Worm (Caenorhabditis elegans) whole organism, mixed stage, embryonic: ENCODE results near the gene scl-2.

Experiments
- M03D4.4 ChIP-seq: sonication (generic microtip); optimal IDR thresholded peaks from 2 replicates; lab custom pipeline; 2017; ENCODE audit warnings: mild to moderate bottlenecking, missing genetic modification characterization, missing compliant biosample characterization
- bed-3 ChIP-seq: fragments of 200-800 bp; sonication (Bioruptor generic); optimal IDR thresholded peaks from 3 replicates; lab custom pipeline; 2018; ENCODE audit warnings: mild to moderate bottlenecking, missing genetic modification characterization, moderate library complexity, missing compliant biosample characterization
- blmp-1 ChIP-seq: fragments of 150-350 bp; optimal IDR thresholded peaks from 2 replicates; lab custom pipeline; 2014; ENCODE audit warnings: missing biosample characterization, missing genetic modification characterization
- ceh-43 ChIP-seq: fragments of 200-800 bp; sonication (Bioruptor generic); optimal IDR thresholded peaks from 2 replicates; lab custom pipeline; 2018; ENCODE audit warnings: mild to moderate bottlenecking, missing genetic modification characterization, moderate library complexity, missing compliant biosample characterization
- ces-1 ChIP-seq: fragments of 150-350 bp; optimal IDR thresholded peaks from 2 replicates; lab custom pipeline; 2014; ENCODE audit warnings: missing biosample characterization, missing genetic modification reagents, missing genetic modification characterization
- cnd-1 ChIP-seq: fragments of 200-800 bp; sonication (Bioruptor generic); optimal IDR thresholded peaks from 2 replicates; lab custom pipeline; 2018; ENCODE audit warnings: mild to moderate bottlenecking, missing genetic modification characterization, missing compliant biosample characterization
- drap-1 ChIP-seq: fragments of 200-800 bp; sonication (Bioruptor generic); optimal IDR thresholded peaks from 3 replicates; lab custom pipeline; 2018; ENCODE audit warnings: mild to moderate bottlenecking, missing genetic modification characterization, missing compliant biosample characterization
- elt-1 ChIP-seq: sonication (generic microtip); optimal IDR thresholded peaks from 2 replicates; lab custom pipeline; 2017; ENCODE audit warnings: missing genetic modification characterization, mild to moderate bottlenecking, missing compliant biosample characterization, antibody characterized with exemption, moderate library complexity, borderline replicate concordance; ENCODE audit not compliant: insufficient read depth
- flh-1 ChIP-seq: fragments of 200-800 bp; sonication (Bioruptor generic); optimal IDR thresholded peaks from 2 replicates; lab custom pipeline; 2018; ENCODE audit warnings: mild to moderate bottlenecking, missing genetic modification characterization, moderate library complexity, missing compliant biosample characterization
- ham-2 ChIP-seq: fragments of 200-800 bp; sonication (Bioruptor generic); optimal IDR thresholded peaks from 2 replicates; lab custom pipeline; 2018; ENCODE audit warnings: mild to moderate bottlenecking, missing genetic modification characterization, missing compliant biosample characterization
- hlh-1 ChIP-seq: fragments of 150-350 bp; optimal IDR thresholded peaks from 2 replicates; lab custom pipeline; 2014; ENCODE audit warnings: missing biosample characterization, missing genetic modification reagents, missing genetic modification characterization
- lin-13 ChIP-seq: fragments of 150-350 bp; optimal IDR thresholded peaks from 2 replicates; lab custom pipeline; 2014; ENCODE audit warnings: missing biosample characterization, missing genetic modification characterization
- lin-32 ChIP-seq: fragments of 200-800 bp; sonication (Bioruptor generic); optimal IDR thresholded peaks from 2 replicates; lab custom pipeline; 2018; ENCODE audit warnings: mild to moderate bottlenecking, missing genetic modification characterization, missing compliant biosample characterization
- lsy-2 ChIP-seq: fragments of 150-350 bp; optimal IDR thresholded peaks from 2 replicates; lab custom pipeline; 2014; ENCODE audit warnings: missing biosample characterization, missing genetic modification characterization
- mep-1 ChIP-seq: fragments of 150-350 bp; optimal IDR thresholded peaks from 2 replicates; lab custom pipeline; 2017; ENCODE audit warnings: missing biosample characterization, missing genetic modification reagents, missing genetic modification characterization, inconsistent platforms
- nhr-12 ChIP-seq: fragments of 150-350 bp; optimal IDR thresholded peaks from 2 replicates; lab custom pipeline; 2014; ENCODE audit warnings: missing biosample characterization, missing genetic modification characterization
- nhr-2 ChIP-seq: fragments of 150-350 bp; optimal IDR thresholded peaks from 2 replicates; lab custom pipeline; 2014; ENCODE audit warnings: missing biosample characterization, missing genetic modification characterization
- nhr-237 ChIP-seq: fragments of 150-350 bp; optimal IDR thresholded peaks from 2 replicates; lab custom pipeline; 2014; ENCODE audit warnings: missing biosample characterization, missing genetic modification characterization
- nhr-28 ChIP-seq: fragments of 150-350 bp; optimal IDR thresholded peaks from 2 replicates; lab custom pipeline; 2014; ENCODE audit warnings: missing biosample characterization, missing genetic modification characterization
- nhr-76 ChIP-seq: sonication (generic microtip); optimal IDR thresholded peaks from 2 replicates; lab custom pipeline; 2017; ENCODE audit warnings: missing biosample characterization, missing genetic modification characterization
- pha-4 ChIP-seq: fragments of 150-350 bp; optimal IDR thresholded peaks from 2 replicates; lab custom pipeline; 2018; ENCODE audit warnings: missing biosample characterization, missing genetic modification reagents, missing genetic modification characterization
- sem-2 ChIP-seq: fragments of 200-800 bp; sonication (Bioruptor generic); optimal IDR thresholded peaks from 2 replicates; lab custom pipeline; 2018; ENCODE audit warnings: mild to moderate bottlenecking, missing genetic modification characterization, missing compliant biosample characterization
- snpc-4 ChIP-seq: fragments of 150-350 bp; optimal IDR thresholded peaks from 2 replicates; lab custom pipeline; 2014; ENCODE audit warnings: missing biosample characterization, missing genetic modification characterization
- tbx-8 ChIP-seq: fragments of 200-800 bp; sonication (Bioruptor generic); optimal IDR thresholded peaks from 2 replicates; lab custom pipeline; 2018; ENCODE audit warnings: mild to moderate bottlenecking, missing genetic modification characterization, moderate library complexity, missing compliant biosample characterization
- unc-120 ChIP-seq: sonication (generic microtip); optimal IDR thresholded peaks from 2 replicates; lab custom pipeline; 2017; ENCODE audit warnings: missing genetic modification characterization, missing compliant biosample characterization; ENCODE audit not compliant: poor library complexity, severe bottlenecking
- unc-62 ChIP-seq: fragments of 150-350 bp; optimal IDR thresholded peaks from 2 replicates; lab custom pipeline; 2014; ENCODE audit warnings: missing biosample characterization, missing genetic modification reagents, missing genetic modification characterization
- zip-8 ChIP-seq: fragments of 150-350 bp; optimal IDR thresholded peaks from 2 replicates; lab custom pipeline; 2014; ENCODE audit warnings: missing biosample characterization, missing genetic modification characterization
- ztf-11 ChIP-seq: fragments of 150-350 bp; optimal IDR thresholded peaks from 2 replicates; lab custom pipeline; 2014; ENCODE audit warnings: missing biosample characterization, missing genetic modification characterization

scl-2 gene

ce11 chrIV:13051073-13051472 lies 6.4 kb upstream of the scl-2 start, which contains the start of gene scl-11:
Gene scl-11, plus strand, starts transcription at chrIV:13051373.
- no peak for TF ChIP-seq ztf-11
- no peak for TF ChIP-seq snpc-4 (tag; lab: Kevin White, UChicago)
- TF ChIP-seq drap-1 (GFP tag; lab: Kevin White, UChicago), result no peak
- no peak for TF ChIP-seq lsy-2 (tag; lab: Kevin White, UChicago)
- no peak for TF ChIP-seq sem-2 (GFP tag; lab: Kevin White, UChicago)
- no peak for TF ChIP-seq nhr-2
- no peak for TF ChIP-seq nhr-237
- TF ChIP-seq zip-8 (tag; lab: Kevin White, UChicago), result no peak
- TF ChIP-seq lin-13 (tag; lab: Kevin White, UChicago), result no peak
- TF ChIP-seq nhr-76, result no peak
- no peak for TF ChIP-seq hlh-1 (tag; lab: Kevin White, UChicago)
- TF ChIP-seq ces-1 (GFP tag; lab: Kevin White, UChicago), result no peak

DNA sequence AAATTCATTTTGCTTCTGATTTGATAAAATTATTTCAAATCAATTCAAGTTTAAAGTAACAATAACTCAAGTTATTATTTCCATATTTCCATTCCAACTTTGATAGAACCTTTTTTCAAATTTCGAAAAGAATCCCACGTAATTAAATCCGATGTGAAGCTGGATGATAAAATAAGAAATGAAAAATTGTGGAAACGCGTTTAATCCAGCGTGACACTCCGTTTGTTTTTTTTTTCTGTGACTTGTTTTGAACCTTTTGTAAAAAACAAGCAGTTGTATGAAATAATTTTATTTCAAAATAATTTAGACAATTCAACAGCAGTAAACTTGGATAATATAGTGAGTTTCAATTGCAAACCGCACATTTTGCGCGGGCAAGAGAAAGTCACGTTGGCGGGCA lies 4.9 kb upstream of the scl-2 start, which contains the start of gene F49E11.7:
F49E11.7 (plus strand) TSS at position 301 of the 400 bp plus-strand sequence.
- TF ChIP-seq ces-1 (GFP tag; lab: Kevin White, UChicago) (no peak), ceh-43 (GFP tag; lab: Kevin White, UChicago) (no peak), nhr-2 (no peak), lsy-2 (tag; lab: Kevin White, UChicago) (no peak), mep-1 (tag; lab: Kevin White, UChicago) (no peak), unc-120 (tag; lab: Kevin White, UChicago) (no peak), lin-13 (tag; lab: Kevin White, UChicago) (no peak), unc-62 (no peak), blmp-1 (tag; lab: Kevin White, UChicago) (no peak)

- TF ChIP-seq nhr-12 (tag; lab: Kevin White, UChicago) (no peak), lsy-2 (tag; lab: Kevin White, UChicago) (no peak), ceh-43 (GFP tag; lab: Kevin White, UChicago) (no peak), nhr-76 (no peak), tbx-8 (no peak), nhr-237 (no peak), ham-2 (GFP tag; lab: Kevin White, UChicago) (no peak), pha-4 (tag; lab: Kevin White, UChicago) (no peak), snpc-4 (tag; lab: Kevin White, UChicago) (no peak)
- TF ChIP-seq, all 35 proteins: peak for 0
These were observed 1.5 kb upstream of the scl-2 start, which contains the start of gene scl-1 for ce11 chrIV:13056026-13056425. Gene scl-1, plus strand, starts transcription at chrIV:13056326.

DNA sequence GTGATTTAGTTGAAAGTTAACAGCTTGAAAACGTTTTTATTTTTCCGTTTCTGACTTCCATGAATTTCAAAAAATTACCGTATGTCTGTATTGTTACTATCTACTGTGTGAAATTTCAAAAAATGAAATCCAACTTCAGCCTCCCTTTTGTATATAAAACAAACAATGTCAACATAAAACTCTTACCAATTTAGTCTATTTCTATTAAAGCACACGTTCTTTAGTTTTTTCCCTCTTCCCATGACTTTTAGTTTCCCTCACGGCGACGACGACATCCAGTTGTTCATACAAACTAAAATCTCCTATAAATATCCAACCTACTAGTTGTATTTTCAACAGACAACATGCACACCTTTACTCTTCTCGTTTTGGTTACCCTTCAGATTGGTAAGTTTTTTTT lies 1.8 kb downstream of the scl-2 start, which contains the start of gene scl-3:
scl-3 (plus strand) TSS at position 301 of the 400 bp plus-strand sequence.
- no peak for TF ChIP-seq nhr-28
- no peak for TF ChIP-seq tbx-8
- no peak for TF ChIP-seq drap-1 (GFP tag; lab: Kevin White, UChicago)
- no peak for TF ChIP-seq elt-1 (tag; lab: Kevin White, UChicago)
- no peak for TF ChIP-seq pha-4 (tag; lab: Kevin White, UChicago)
- TF ChIP-seq nhr-12 (tag; lab: Kevin White, UChicago), result no peak
- no peak for TF ChIP-seq cnd-1 (tag; lab: Kevin White, UChicago)

DNA sequence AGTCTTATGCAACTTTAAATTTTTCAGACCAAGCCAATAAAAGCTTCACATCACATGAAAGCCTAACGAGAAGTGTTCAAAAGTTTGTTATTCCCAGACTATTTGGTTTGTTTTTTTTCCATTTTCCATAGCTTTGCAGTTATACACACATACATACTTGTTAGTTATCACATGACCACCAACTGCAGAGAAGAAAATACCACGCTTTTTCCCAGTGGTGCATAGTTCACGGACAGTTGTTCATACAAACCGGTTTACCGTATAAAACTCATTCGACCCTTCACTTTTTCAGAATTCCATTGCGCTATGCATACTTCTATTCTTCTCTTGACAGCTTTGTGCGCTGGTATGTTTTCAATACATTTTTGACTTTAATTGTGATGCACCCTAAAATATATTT lies 6.2 kb downstream of the scl-2 start, which contains the start of gene scl-5:
scl-5 (plus strand) TSS at position 301 of the 400 bp plus-strand sequence.
- TF ChIP-seq flh-1 (GFP tag; lab: Kevin White, UChicago), result no peak
- no peak for TF ChIP-seq tbx-8
- TF ChIP-seq nhr-2, result no peak
- no peak for TF ChIP-seq ztf-11
- no peak for TF ChIP-seq nhr-237
- no peak for TF ChIP-seq nhr-28
- TF ChIP-seq unc-120 (tag; lab: Kevin White, UChicago), result no peak
- no peak for TF ChIP-seq snpc-4 (tag; lab: Kevin White, UChicago)
- TF ChIP-seq unc-62, result no peak
- no peak for TF ChIP-seq mep-1 (tag; lab: Kevin White, UChicago)
- TF ChIP-seq bed-3 (GFP tag; lab: Kevin White, UChicago), result no peak
- TF ChIP-seq ces-1 (GFP tag; lab: Kevin White, UChicago), result no peak
- no peak for TF ChIP-seq elt-1 (tag; lab: Kevin White, UChicago)
- no peak for TF ChIP-seq pha-4 (tag; lab: Kevin White, UChicago)
- TF ChIP-seq sem-2 (GFP tag; lab: Kevin White, UChicago), result no peak
- TF ChIP-seq lin-32, result no peak
- TF ChIP-seq M03D4.4 (tag; lab: Kevin White, UChicago), result no peak
- TF ChIP-seq ceh-43 (GFP tag; lab: Kevin White, UChicago), result no peak
